Fruit fly (Drosophila melanogaster) S2 (cell line): ENCODE results near the gene CG32641.

Experiments used
- CG8478 ChIP-seq: fragments of >200 bp; optimal IDR thresholded peaks from 2 replicates; lab custom pipeline; 2018
- CTCF ChIP-seq, 2 experiments: fragments of >200 bp; optimal IDR thresholded peaks; 2 replicates each; lab custom pipeline; 2018

dm6 chrX:13143100-13143499 lies 41.2 kb upstream of the CG32641 start:
- TF ChIP-seq CG8478 (lab: Kevin White, UChicago) (no peak), CTCF (optimal IDR thresholded peaks at IDR 0.05; lab: Kevin White, UChicago) (no peak)
